Worm (Caenorhabditis elegans): ENCODE results near the gene F07H5.7.

DNA sequence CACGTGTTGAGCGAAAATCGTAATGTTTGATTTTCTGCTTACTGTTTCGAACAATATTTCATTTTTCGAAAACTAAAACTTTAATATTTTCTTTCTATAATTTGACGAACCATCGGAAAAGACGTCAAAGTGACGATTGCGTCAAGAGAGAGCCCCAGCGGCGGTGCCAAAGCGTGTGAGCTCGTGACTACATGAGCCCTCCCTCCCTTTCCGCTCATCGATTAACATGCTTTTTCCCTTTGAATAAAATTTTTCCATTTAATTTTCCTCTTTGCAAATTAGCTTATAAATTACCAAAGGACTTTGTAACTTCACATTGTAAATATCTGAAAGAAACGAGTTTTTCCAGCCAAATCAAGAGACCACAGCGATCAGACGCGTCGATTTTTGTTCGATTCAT is 51.0 kb downstream of the F07H5.7 start:
- TF ChIP-seq unc-39 (tag; optimal IDR thresholded peaks at IDR 0.05) (no peak), ztf-11 (tag; optimal IDR thresholded peaks at IDR 0.05) (no peak), snpc-4 (tag; optimal IDR thresholded peaks at IDR 0.05) (no peak), nhr-12 (tag; optimal IDR thresholded peaks at IDR 0.05) (no peak)

Data from whole organism, L3 larva.